Fruit fly (Drosophila melanogaster): ENCODE measurements around the gene Npc2b.

- TF ChIP-seq pzg (GFP tag; optimal IDR thresholded peaks at IDR 0.05) (no peak), CG12071 (GFP tag; optimal IDR thresholded peaks at IDR 0.05) (no peak), CG11456 (GFP tag; IDR thresholded peaks at IDR 0.05) (no peak)
These were observed 24.1 kb upstream of the Npc2b start for dm6 chr3R:14065241-14065640.

Data from whole organism, embryonic.